Worm (Caenorhabditis elegans) whole organism, midembryonic: ENCODE measurements around the gene srbc-56.

Source experiments
- cog-1 ChIP-seq: sonication (generic microtip); optimal IDR thresholded peaks from 2 replicates; lab custom pipeline; 2016; ENCODE audit warnings: missing genetic modification characterization, missing compliant biosample characterization
- med-1 ChIP-seq: sonication (generic microtip); optimal IDR thresholded peaks from 2 replicates; lab custom pipeline; 2017; ENCODE audit warnings: missing genetic modification characterization, mild to moderate bottlenecking, missing compliant biosample characterization, antibody characterized with exemption, missing genetic modification reagents; ENCODE audit not compliant: insufficient read depth
- tab-1 ChIP-seq: fragments of 200-800 bp; sonication (Bioruptor generic); IDR thresholded peaks from 2 replicates; pipeline ENCODE4 v1.3.6; 2022; ENCODE audit warnings: missing genetic modification characterization, missing compliant biosample characterization

DNA sequence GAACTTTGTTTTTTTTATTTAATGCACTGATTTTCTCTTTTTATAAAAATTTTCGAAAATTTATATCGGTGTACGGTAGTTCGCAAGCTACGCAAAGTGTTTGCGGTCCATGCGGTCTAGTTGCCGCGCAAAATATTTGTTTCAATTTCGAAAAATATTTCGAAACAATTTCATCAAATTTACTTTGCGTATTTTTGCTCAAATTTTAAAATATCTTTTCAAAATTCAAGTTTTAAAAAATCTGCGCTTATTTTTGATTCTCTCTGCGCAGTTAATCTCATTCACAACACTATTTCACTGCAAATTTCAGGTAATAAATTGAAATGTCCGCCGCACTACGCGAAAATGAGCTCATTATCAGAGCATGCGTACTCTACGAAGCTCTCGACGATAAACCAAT is 35.9 kb upstream of the srbc-56 start, which contains the start of gene fbxa-197:
- no peak for TF ChIP-seq cog-1 (tag; lab: Kevin White, UChicago)
- TF ChIP-seq tab-1 (GFP tag; lab: Robert Waterston, UW): no peak
- TF ChIP-seq med-1: no peak
